Fruit fly (Drosophila melanogaster) whole organism, embryonic: Measurements from ENCODE around the gene heph.

Experiments
- Awh ChIP-seq: fragments of 200-800 bp; sonication (Bioruptor generic); IDR thresholded peaks from 2 replicates; pipeline ENCODE4, ENCODE4 v1.3.6; 2022; ENCODE audit warnings: missing biosample characterization, missing genetic modification characterization
- CG1233 ChIP-seq: fragments of 200-800 bp; sonication (Bioruptor generic); optimal IDR thresholded peaks from 4 replicates; lab custom pipeline; 2018; ENCODE audit warnings: missing biosample characterization, mild to moderate bottlenecking, missing genetic modification characterization
- CG12659 ChIP-seq: fragments of 200-800 bp; sonication (Bioruptor generic); optimal IDR thresholded peaks from 3 replicates; lab custom pipeline; 2017; ENCODE audit warnings: mild to moderate bottlenecking, missing biosample characterization, missing genetic modification reagents, missing genetic modification characterization
- CG12769 ChIP-seq: fragments of 200-800 bp; sonication (Bioruptor generic); optimal IDR thresholded peaks from 2 replicates; lab custom pipeline; 2019; ENCODE audit warnings: missing biosample characterization, mild to moderate bottlenecking, missing genetic modification characterization, moderate library complexity
- CG15601 ChIP-seq: fragments of 200-800 bp; sonication (Bioruptor generic); optimal IDR thresholded peaks from 3 replicates; lab custom pipeline; 2019; ENCODE audit warnings: missing biosample characterization, mild to moderate bottlenecking, missing genetic modification characterization, moderate library complexity
- CG16779 ChIP-seq: fragments of 200-800 bp; sonication (Bioruptor generic); IDR thresholded peaks from 2 replicates; pipeline ENCODE4 v1.3.6; 2022; ENCODE audit warnings: missing biosample characterization, missing genetic modification characterization
- CG17802 ChIP-seq: fragments of 200-800 bp; sonication (Bioruptor generic); optimal IDR thresholded peaks from 2 replicates; lab custom pipeline; 2018; ENCODE audit warnings: missing biosample characterization, mild to moderate bottlenecking, missing genetic modification characterization, moderate library complexity
- CG2202 ChIP-seq: fragments of 200-800 bp; sonication (Bioruptor generic); optimal IDR thresholded peaks from 2 replicates; lab custom pipeline; 2018; ENCODE audit warnings: missing biosample characterization, mild to moderate bottlenecking, missing genetic modification characterization
- CG2889 ChIP-seq: fragments of 200-800 bp; sonication (Bioruptor generic); IDR thresholded peaks from 3 replicates; pipeline ENCODE4 v1.3.6; 2022; ENCODE audit warnings: missing biosample characterization, missing genetic modification characterization
- CG4424 ChIP-seq: fragments of 200-800 bp; sonication (Bioruptor generic); optimal IDR thresholded peaks from 3 replicates; lab custom pipeline; 2016; ENCODE audit warnings: missing biosample characterization, missing genetic modification characterization
- CG6791 ChIP-seq: fragments of 200-800 bp; sonication (Bioruptor generic); IDR thresholded peaks from 3 replicates; pipeline ENCODE4 v1.3.6; 2022; ENCODE audit warnings: missing biosample characterization, missing genetic modification characterization; ENCODE audit not compliant: partially characterized antibody
- CG7839 ChIP-seq: fragments of 200-800 bp; sonication (Bioruptor generic); optimal IDR thresholded peaks from 3 replicates; lab custom pipeline; 2018; ENCODE audit warnings: missing biosample characterization, mild to moderate bottlenecking, missing genetic modification characterization, moderate library complexity
- CoRest ChIP-seq: fragments of 200-800 bp; sonication (Bioruptor generic); optimal IDR thresholded peaks from 3 replicates; lab custom pipeline; 2018; ENCODE audit warnings: missing biosample characterization, mild to moderate bottlenecking, missing genetic modification characterization, moderate library complexity
- E2f1 ChIP-seq: fragments of 200-800 bp; sonication (Bioruptor generic); IDR thresholded peaks from 2 replicates; pipeline ENCODE4 v1.3.6; 2022; ENCODE audit warnings: missing biosample characterization, missing genetic modification characterization
- HHEX ChIP-seq: fragments of 200-800 bp; sonication (Bioruptor generic); optimal IDR thresholded peaks from 3 replicates; lab custom pipeline; 2017; ENCODE audit warnings: missing biosample characterization, mild to moderate bottlenecking, missing genetic modification characterization, missing genetic modification reagents
- Hand ChIP-seq: fragments of 200-800 bp; sonication (Bioruptor generic); optimal IDR thresholded peaks from 2 replicates; lab custom pipeline; 2017; ENCODE audit warnings: mild to moderate bottlenecking, missing biosample characterization, missing genetic modification reagents, missing genetic modification characterization
- Hr51 ChIP-seq, 2 experiments: fragments of 200-800 bp; sonication (Bioruptor generic); optimal IDR thresholded peaks; 2 replicates in 1 of 2; 3 replicates in 1 of 2; lab custom pipeline; 2016 to 2018; ENCODE audit warnings: missing biosample characterization in 2 of 2, missing genetic modification characterization in 2 of 2, mild to moderate bottlenecking in 1 of 2, moderate library complexity in 1 of 2
- Lpt ChIP-seq: fragments of >200 bp; optimal IDR thresholded peaks from 2 replicates; lab custom pipeline; 2018; ENCODE audit warnings: missing biosample characterization, missing genetic modification characterization
- Med ChIP-seq: fragments of 200-800 bp; sonication (Bioruptor generic); peaks from one replicate; lab custom pipeline; 2016; ENCODE audit warnings: missing biosample characterization, missing genetic modification characterization, mild to moderate bottlenecking, inconsistent platforms, moderate library complexity
- NC2α ChIP-seq: fragments of 200-800 bp; sonication (Bioruptor generic); optimal IDR thresholded peaks from 2 replicates; lab custom pipeline; 2016; ENCODE audit warnings: missing biosample characterization, missing genetic modification characterization
- NC2β ChIP-seq: fragments of 200-800 bp; sonication (Bioruptor generic); optimal IDR thresholded peaks from 2 replicates; lab custom pipeline; 2016; ENCODE audit warnings: missing biosample characterization, missing genetic modification characterization
- Nf-YC ChIP-seq: fragments of 200-800 bp; optimal IDR thresholded peaks from 3 replicates; lab custom pipeline; 2019; ENCODE audit warnings: missing biosample characterization, mild to moderate bottlenecking, missing genetic modification characterization, moderate library complexity
- Pdp1 ChIP-seq, 2 experiments: fragments of 200-800 bp; sonication (Bioruptor generic); optimal IDR thresholded peaks; 3 replicates each; lab custom pipeline; 2016; ENCODE audit warnings: missing biosample characterization in 2 of 2, missing genetic modification characterization in 2 of 2, mild to moderate bottlenecking in 1 of 2, moderate library complexity in 1 of 2
- Spps ChIP-seq: fragments of 200-800 bp; sonication (Bioruptor generic); optimal IDR thresholded peaks from 2 replicates; lab custom pipeline; 2018; ENCODE audit warnings: missing biosample characterization, mild to moderate bottlenecking, missing genetic modification characterization
- Sry-β ChIP-seq: fragments of 200-800 bp; sonication (Bioruptor generic); optimal IDR thresholded peaks from 2 replicates; lab custom pipeline; 2018; ENCODE audit warnings: missing biosample characterization, mild to moderate bottlenecking, missing genetic modification characterization, moderate library complexity
- amos ChIP-seq: fragments of 200-800 bp; sonication (Bioruptor generic); IDR thresholded peaks from 2 replicates; pipeline ENCODE4 v1.3.6; 2022; ENCODE audit warnings: missing biosample characterization, missing genetic modification characterization; ENCODE audit not compliant: partially characterized antibody
- dpn ChIP-seq, 2 experiments: fragments of 200-800 bp; sonication (Bioruptor generic); optimal IDR thresholded peaks; 3 replicates each; lab custom pipeline; 2016; ENCODE audit warnings: missing biosample characterization in 2 of 2, missing genetic modification characterization in 2 of 2
- eve ChIP-seq, 2 experiments: fragments of >200 bp; optimal IDR thresholded peaks; 2 replicates each; lab custom pipeline; 2017; ENCODE audit warnings: missing biosample characterization in 2 of 2, missing genetic modification characterization in 2 of 2
- exex ChIP-seq: fragments of 200-800 bp; sonication (Bioruptor generic); optimal IDR thresholded peaks from 4 replicates; lab custom pipeline; 2018; ENCODE audit warnings: missing biosample characterization, mild to moderate bottlenecking, missing genetic modification characterization, moderate library complexity
- gem ChIP-seq: fragments of 200-800 bp; sonication (Bioruptor generic); optimal IDR thresholded peaks from 2 replicates; lab custom pipeline; 2019; ENCODE audit warnings: missing biosample characterization, mild to moderate bottlenecking, missing genetic modification characterization, moderate library complexity
- gsb ChIP-seq: fragments of 200-800 bp; sonication (Bioruptor generic); IDR thresholded peaks from 2 replicates; pipeline ENCODE4 v1.3.6; 2022; ENCODE audit warnings: missing biosample characterization, missing genetic modification characterization
- gsb-n ChIP-seq: fragments of 200-800 bp; sonication (Bioruptor generic); optimal IDR thresholded peaks from 3 replicates; lab custom pipeline; 2018; ENCODE audit warnings: missing biosample characterization, mild to moderate bottlenecking, missing genetic modification characterization
- ranshi ChIP-seq: fragments of 200-800 bp; sonication (Bioruptor generic); IDR thresholded peaks from 2 replicates; pipeline ENCODE4 v1.3.6; 2022; ENCODE audit warnings: missing biosample characterization, missing genetic modification characterization
- sens ChIP-seq: fragments of 200-800 bp; sonication (Bioruptor generic); peaks from one replicate; lab custom pipeline; 2016; ENCODE audit warnings: missing biosample characterization, missing genetic modification characterization
- seq ChIP-seq: fragments of 200-800 bp; sonication (Bioruptor generic); IDR thresholded peaks from 2 replicates; pipeline ENCODE4 v1.3.6; 2022; ENCODE audit warnings: missing biosample characterization, missing genetic modification characterization
- shn ChIP-seq: fragments of 200-800 bp; sonication (Bioruptor generic); optimal IDR thresholded peaks from 3 replicates; lab custom pipeline; 2016; ENCODE audit warnings: missing biosample characterization, missing genetic modification characterization
- sisA ChIP-seq: fragments of 200-800 bp; sonication (Bioruptor generic); IDR thresholded peaks from 2 replicates; pipeline ENCODE4 v1.3.6; 2022; ENCODE audit warnings: missing biosample characterization, missing genetic modification characterization
- tin ChIP-seq: fragments of 200-800 bp; sonication (Bioruptor generic); optimal IDR thresholded peaks from 3 replicates; lab custom pipeline; 2016; ENCODE audit warnings: missing biosample characterization, missing genetic modification characterization
- toy ChIP-seq: fragments of 200-800 bp; sonication (Bioruptor generic); IDR thresholded peaks from 2 replicates; pipeline ENCODE4 v1.3.6; 2022; ENCODE audit warnings: missing biosample characterization, missing genetic modification characterization
- twi ChIP-seq: fragments of 200-800 bp; optimal IDR thresholded peaks from 2 replicates; lab custom pipeline; 2019; ENCODE audit warnings: missing biosample characterization, mild to moderate bottlenecking, missing genetic modification characterization, moderate library complexity
- vnd ChIP-seq: fragments of 200-800 bp; sonication (Bioruptor generic); IDR thresholded peaks from 3 replicates; pipeline ENCODE4 v1.3.6; 2022; ENCODE audit warnings: missing biosample characterization, missing genetic modification characterization; ENCODE audit not compliant: partially characterized antibody

The heph gene

dm6 chr3R:31985603-31986002 lies 29.7 kb downstream of the heph start (continued):
- TF ChIP-seq CG12659 (peak; percentile 54), CG1233 (GFP tag; lab: Kevin White, UChicago) (no peak), tin (GFP tag; lab: Kevin White, UChicago) (no peak), CG17802 (tag; lab: Kevin White, UChicago) (no peak), CG6791 (peak; percentile 99), twi (tag; lab: Kevin White, UChicago) (no peak), seq (GFP tag; lab: Robert Waterston, UW) (no peak), CG12769 (tag; lab: Kevin White, UChicago) (no peak), Hand (no peak), E2f1 (GFP tag; lab: Robert Waterston, UW) (no peak; the same call in 1 of the 2 replicates), NC2β (GFP tag; lab: Kevin White, UChicago) (no peak), Pdp1 (GFP tag; optimal IDR thresholded peaks at IDR 0.05; lab: Kevin White, UChicago) (peak in 1 of 2 experiments; percentile 34), CG4424 (no peak), dpn (GFP tag; optimal IDR thresholded peaks at IDR 0.05; lab: Kevin White, UChicago) (peak in 1 of 2 experiments; percentile 24), CG2889 (GFP tag; lab: Robert Waterston, UW) (no peak), CoRest (tag; lab: Kevin White, UChicago) (peak; percentile 43), CG16779 (GFP tag; lab: Robert Waterston, UW) (no peak), amos (GFP tag; lab: Robert Waterston, UW) (peak; percentile 98), gsb (no peak), Spps (tag; lab: Kevin White, UChicago) (no peak), HHEX (GFP tag; lab: Kevin White, UChicago) (no peak), ranshi (no peak), CG15601 (tag; lab: Kevin White, UChicago) (peak; percentile 9)

- TF ChIP-seq sisA (no peak), shn (GFP tag; lab: Kevin White, UChicago) (no peak), Lpt (GFP tag; lab: Kevin White, UChicago) (no peak), CG1233 (GFP tag; lab: Kevin White, UChicago) (no peak), CG2202 (tag; lab: Kevin White, UChicago) (no peak), gem (peak; percentile 6), exex (tag; lab: Kevin White, UChicago) (peak; percentile 50), CG16779 (GFP tag; lab: Robert Waterston, UW) (no peak), Nf-YC (tag; lab: Kevin White, UChicago) (no peak), eve (GFP tag; optimal IDR thresholded peaks at IDR 0.05; lab: Kevin White, UChicago) (peak in 1 of 2 experiments; percentile 52), NC2α (GFP tag; lab: Kevin White, UChicago) (no peak), CG7839 (tag; lab: Kevin White, UChicago) (peak; percentile 2), Hr51 (GFP tag; optimal IDR thresholded peaks at IDR 0.05; lab: Kevin White, UChicago) (no peak), Awh (GFP tag; lab: Robert Waterston, UW) (0 out of 2 replicates have a peak, but pooled peaks have one; percentile 33), toy (GFP tag; lab: Robert Waterston, UW) (no peak), gsb-n (tag; lab: Kevin White, UChicago) (no peak), Sry-β (no peak), Med (peak; percentile 34), sens (GFP tag; lab: Kevin White, UChicago) (peak; percentile 8), vnd (GFP tag; lab: Robert Waterston, UW) (no peak)
- TF ChIP-seq, all 482 proteins: peak for 7
These were observed 36.9 kb downstream of the heph start for dm6 chr3R:31978418-31978817.
